Worm (Caenorhabditis elegans) whole organism, L4/young adult: ENCODE results near the gene F08D12.4.
A peak's percentile ranks its signal among the peaks of the same experiment; 100 is the strongest.

Source experiments
- W03F9.2 ChIP-seq: fragments of 150-350 bp; optimal IDR thresholded peaks from 2 replicates; lab custom pipeline; 2014; ENCODE audit warnings: missing biosample characterization, missing genetic modification characterization
- dao-5 ChIP-seq: sonication (generic microtip); optimal IDR thresholded peaks from 2 replicates; lab custom pipeline; 2016; ENCODE audit warnings: missing genotype, missing genetic modification characterization, moderate library complexity, missing compliant biosample characterization
- him-1 ChIP-seq: sonication (generic microtip); optimal IDR thresholded peaks from 2 replicates; lab custom pipeline; 2016; ENCODE audit warnings: missing genotype, missing genetic modification reagents, missing genetic modification characterization, missing compliant biosample characterization

The F08D12.4 gene

DNA sequence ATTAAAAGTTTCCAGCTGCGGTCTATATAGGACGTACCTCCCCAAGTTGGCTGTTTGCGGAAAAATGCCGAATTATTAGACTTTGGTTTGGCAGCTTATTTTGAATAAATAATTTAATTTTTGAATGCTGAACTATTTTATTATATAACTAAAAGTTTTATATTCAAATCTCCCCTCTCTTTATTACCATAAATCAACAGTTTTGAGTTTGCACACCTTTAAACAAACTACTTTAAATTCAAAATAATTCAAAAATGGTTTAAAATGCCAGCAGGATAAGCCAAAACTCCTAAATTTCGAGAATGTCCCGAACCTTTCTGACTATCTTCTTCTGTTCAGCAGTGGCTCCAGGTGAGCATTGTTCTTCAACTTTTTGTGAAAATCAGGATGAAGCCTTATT, 1.3 kb downstream of the F08D12.4 start, which contains the start of gene F08D12.3:
Gene F08D12.3, plus strand, starts transcription at position 301 of the 400 bp plus-strand sequence.
- TF ChIP-seq W03F9.2 (tag; lab: Kevin White, UChicago), result no peak
- no peak for TF ChIP-seq dao-5 (tag; lab: Kevin White, UChicago)
- no peak for TF ChIP-seq him-1 (tag; lab: Kevin White, UChicago)

DNA sequence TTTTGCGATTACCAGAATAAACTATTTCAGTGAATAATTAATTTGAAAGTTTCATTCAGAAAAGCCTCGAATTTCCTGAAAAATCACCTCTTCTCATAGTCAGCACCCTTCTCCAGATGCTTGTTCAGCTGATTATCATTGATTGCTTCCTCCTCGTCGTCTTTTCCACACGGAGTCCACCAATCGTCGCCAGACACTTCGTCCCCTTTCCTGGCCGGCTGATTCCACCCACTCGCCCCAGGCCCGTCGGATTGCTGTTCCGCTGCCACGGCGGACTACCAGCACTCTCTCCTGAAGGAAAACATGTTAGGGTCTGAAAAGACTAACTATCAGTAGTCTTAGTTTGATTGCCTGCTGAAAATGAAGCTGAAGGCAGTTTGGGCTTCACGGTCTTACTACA, 2.9 kb downstream of the F08D12.4 start:
- TF ChIP-seq W03F9.2 (tag; lab: Kevin White, UChicago), result no peak
- no peak for TF ChIP-seq dao-5 (tag; lab: Kevin White, UChicago)
- no peak for TF ChIP-seq him-1 (tag; lab: Kevin White, UChicago)

DNA sequence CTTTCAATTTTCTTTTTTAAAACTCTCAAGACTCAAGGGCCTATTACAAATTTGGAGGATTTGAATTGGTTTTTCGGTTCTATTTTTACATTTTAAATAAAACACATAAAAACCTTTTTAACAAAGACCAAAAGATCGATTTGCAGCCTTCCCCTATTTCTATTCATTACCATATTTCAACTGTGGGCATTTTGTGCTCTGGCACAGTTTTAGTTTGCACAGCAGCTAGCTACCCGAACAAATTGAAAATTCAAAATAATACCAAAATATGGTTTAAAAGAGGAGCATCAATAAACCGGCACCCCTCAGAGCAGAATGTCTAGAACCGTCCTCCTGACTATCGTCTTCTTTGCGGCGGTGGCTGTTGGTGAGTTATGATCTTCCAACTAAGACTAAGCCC, 3.4 kb downstream of the F08D12.4 start, which contains the start of gene F08D12.2:
Gene F08D12.2, plus strand, starts transcription at position 301 of the 400 bp plus-strand sequence.
- no peak for TF ChIP-seq W03F9.2 (tag; lab: Kevin White, UChicago)
- no peak for TF ChIP-seq dao-5 (tag; lab: Kevin White, UChicago)
- no peak for TF ChIP-seq him-1 (tag; lab: Kevin White, UChicago)

DNA sequence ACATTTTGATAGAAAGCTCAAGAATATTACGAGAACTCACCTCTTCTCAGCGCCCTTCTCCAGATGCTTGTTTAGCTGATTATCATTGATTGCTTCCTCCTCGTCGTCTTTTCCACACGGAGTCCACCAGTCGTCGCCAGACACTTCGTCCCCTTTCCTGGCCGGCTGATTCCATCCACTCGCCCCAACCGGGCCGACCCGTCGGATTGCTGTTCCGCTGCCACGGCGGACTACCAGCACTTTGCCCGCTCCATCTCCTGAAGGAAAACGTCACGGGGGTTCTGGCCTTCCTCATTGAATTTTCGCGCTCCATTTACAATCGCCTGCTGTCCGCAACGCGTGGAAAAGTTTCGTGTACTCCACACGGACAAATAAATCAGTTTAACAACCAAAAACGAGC, 5.4 kb downstream of the F08D12.4 start:
- no peak for TF ChIP-seq him-1 (tag; lab: Kevin White, UChicago)
- TF ChIP-seq dao-5 (tag; lab: Kevin White, UChicago), result no peak
- TF ChIP-seq W03F9.2 (tag; lab: Kevin White, UChicago), result no peak

ce11 chrII:2785787-2786186, 7.8 kb downstream of the F08D12.4 start:
- TF ChIP-seq him-1 (tag; lab: Kevin White, UChicago) (no peak), W03F9.2 (tag; lab: Kevin White, UChicago) (no peak), dao-5 (tag; lab: Kevin White, UChicago) (no peak)

DNA sequence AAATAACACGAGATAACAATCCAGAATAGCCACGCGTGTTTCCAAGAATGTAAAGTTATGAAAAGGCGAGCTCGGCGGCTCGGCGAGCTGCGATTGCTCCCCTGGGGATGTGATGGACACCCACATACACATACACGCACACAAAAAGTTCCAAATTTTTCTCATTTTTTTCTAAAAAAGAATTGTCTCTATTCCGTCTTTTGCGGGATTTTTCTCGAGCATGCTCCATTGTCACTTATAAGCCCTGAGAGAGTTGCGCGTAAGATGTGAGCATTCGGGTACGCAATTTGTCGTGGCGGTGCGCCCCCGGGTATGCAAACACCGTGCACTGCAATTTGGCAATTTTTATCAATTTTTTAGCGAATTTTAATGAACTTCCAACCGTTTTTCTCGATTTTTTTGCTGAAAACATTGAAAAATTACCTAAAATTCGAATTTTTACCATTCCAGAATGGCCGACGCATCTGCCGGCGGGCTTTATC, 9.1 kb downstream of the F08D12.4 start, which contains the start of the genes F08D12.12 and srpa-72:
Gene F08D12.12, minus strand, starts transcription at position 51 of the 482 bp plus-strand sequence.
Gene srpa-72, plus strand, starts transcription at position 451 of the 482 bp plus-strand sequence.
- TF ChIP-seq dao-5 (tag; lab: Kevin White, UChicago) (no peak), him-1 (tag; lab: Kevin White, UChicago) (no peak), W03F9.2 (tag; lab: Kevin White, UChicago) (no peak)

ce11 chrII:2787849-2788248, 9.9 kb downstream of the F08D12.4 start:
- TF ChIP-seq dao-5 (tag; lab: Kevin White, UChicago), result no peak
- TF ChIP-seq W03F9.2 (tag; lab: Kevin White, UChicago), result no peak
- no peak for TF ChIP-seq him-1 (tag; lab: Kevin White, UChicago)

ce11 chrII:2791693-2792092, 13.7 kb downstream of the F08D12.4 start:
- TF ChIP-seq W03F9.2 (tag; lab: Kevin White, UChicago), result no peak
- TF ChIP-seq him-1 (tag; lab: Kevin White, UChicago), result no peak
- no peak for TF ChIP-seq dao-5 (tag; lab: Kevin White, UChicago)

DNA sequence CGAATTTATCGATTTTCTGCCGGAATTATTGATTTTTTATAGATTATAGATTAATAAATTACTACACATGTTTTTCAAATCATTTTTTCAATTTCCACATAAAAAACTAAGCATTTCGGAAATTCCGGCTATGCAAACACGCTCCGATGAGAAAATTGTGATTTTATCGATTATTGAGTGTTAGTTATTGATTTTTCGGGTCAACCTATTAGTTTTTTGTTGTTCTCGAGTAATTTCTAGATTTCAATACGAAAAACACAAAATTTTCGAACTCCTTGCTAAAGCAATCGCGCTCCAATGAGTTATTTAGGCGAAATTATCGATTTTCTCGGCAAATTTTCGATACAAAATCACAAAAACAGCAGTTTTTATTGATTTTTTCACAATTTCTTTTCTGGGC, 17.5 kb downstream of the F08D12.4 start:
- TF ChIP-seq him-1 (tag; lab: Kevin White, UChicago), result no peak
- TF ChIP-seq dao-5 (tag; lab: Kevin White, UChicago), result no peak
- TF ChIP-seq W03F9.2 (tag; lab: Kevin White, UChicago), result no peak

DNA sequence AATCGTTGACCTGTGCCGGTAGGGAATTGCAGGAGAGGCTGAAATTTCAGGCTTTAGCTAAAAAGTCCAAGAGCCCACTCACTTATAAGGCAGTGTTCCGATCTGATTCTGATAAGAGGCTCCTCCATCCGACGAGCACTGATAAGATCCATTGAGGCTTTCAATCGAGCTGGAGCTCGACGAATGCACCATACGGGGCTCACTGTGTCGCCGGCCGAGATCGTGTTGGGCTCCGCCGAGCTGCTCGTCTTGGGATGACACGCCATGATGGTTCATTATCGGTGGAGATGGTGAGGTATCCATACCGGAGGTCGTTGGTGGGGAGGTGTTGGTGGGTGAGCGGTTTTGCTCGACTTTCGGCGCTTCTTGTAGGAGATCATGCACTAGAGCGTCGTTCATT, 18.5 kb downstream of the F08D12.4 start:
- TF ChIP-seq W03F9.2 (tag; lab: Kevin White, UChicago), result no peak
- no peak for TF ChIP-seq him-1 (tag; lab: Kevin White, UChicago)
- no peak for TF ChIP-seq dao-5 (tag; lab: Kevin White, UChicago)

ce11 chrII:2797951-2798350, 20.0 kb downstream of the F08D12.4 start:
- TF ChIP-seq dao-5 (tag; lab: Kevin White, UChicago) (no peak), W03F9.2 (tag; lab: Kevin White, UChicago) (no peak), him-1 (tag; lab: Kevin White, UChicago) (no peak)

- TF ChIP-seq him-1 (tag; lab: Kevin White, UChicago) (no peak), dao-5 (tag; lab: Kevin White, UChicago) (no peak), W03F9.2 (tag; lab: Kevin White, UChicago) (peak; percentile 38)
Observed at ce11 chrII:2800550-2801233, 22.7 kb downstream of the F08D12.4 start, which contains the start of gene nhr-119. Gene nhr-119, minus strand, starts transcription at chrII:2800600.

DNA sequence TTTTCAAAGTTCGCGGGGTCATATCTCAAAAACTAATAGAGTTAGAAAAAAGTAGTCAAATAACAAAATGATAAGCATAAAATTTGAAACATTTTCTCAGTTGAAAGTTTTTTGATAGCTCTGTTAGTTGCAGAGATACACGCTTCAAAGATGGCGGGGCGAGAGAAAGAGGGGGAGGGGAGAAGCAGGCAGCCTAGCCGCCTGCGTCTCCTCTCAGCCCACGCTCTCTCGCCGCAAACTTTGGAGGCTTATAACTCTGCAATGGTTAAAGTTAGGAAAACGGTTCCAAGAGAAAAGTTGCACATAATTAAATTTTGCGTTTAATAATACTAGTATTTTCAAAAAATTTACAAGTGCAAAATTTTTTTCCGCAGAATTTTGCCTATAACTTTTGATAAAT, 23.8 kb downstream of the F08D12.4 start:
- no peak for TF ChIP-seq him-1 (tag; lab: Kevin White, UChicago)
- no peak for TF ChIP-seq dao-5 (tag; lab: Kevin White, UChicago)
